Worm (Caenorhabditis elegans): ENCODE data around the gene T22B2.3.
A peak's percentile ranks its signal among the peaks of the same experiment; 100 is the strongest.

T22B2.3 gene

ce11 chrX:3952737-3953136, 35.6 kb downstream of the T22B2.3 start:
- no peak for TF ChIP-seq R02D3.7 (tag; optimal IDR thresholded peaks at IDR 0.05)
- 0 out of 2 replicates have a peak, but pooled peaks have one; percentile 34 for TF ChIP-seq ceh-20 (GFP tag; IDR thresholded peaks at IDR 0.05)
- no peak for TF ChIP-seq daf-16 (GFP tag; optimal IDR thresholded peaks at IDR 0.05)
- TF ChIP-seq daf-16 (tag; optimal IDR thresholded peaks at IDR 0.05): peak; percentile 61
- TF ChIP-seq set-16 (GFP tag; IDR thresholded peaks at IDR 0.05): no peak
- TF ChIP-seq dve-1 (tag; optimal IDR thresholded peaks at IDR 0.05; ENCODE audit: insufficient read depth): peak; percentile 82
- TF ChIP-seq unc-62 (GFP tag; optimal IDR thresholded peaks at IDR 0.05 in 1 of 2): peak in 1 of 2 experiments; percentile 85
- no peak for TF ChIP-seq unc-62 (tag; optimal IDR thresholded peaks at IDR 0.05)
- TF ChIP-seq lsy-2 (tag; optimal IDR thresholded peaks at IDR 0.05): peak in 1 of 2 experiments; percentile 3
- TF ChIP-seq lin-15B (tag; optimal IDR thresholded peaks at IDR 0.05): no peak
- peak; percentile 52 for TF ChIP-seq dmd-6 (GFP tag; IDR thresholded peaks at IDR 0.05)
- peak; percentile 94 for TF ChIP-seq php-3 (GFP tag; IDR thresholded peaks at IDR 0.05)
- TF ChIP-seq nhr-77 (tag; optimal IDR thresholded peaks at IDR 0.05): peak; percentile 32
- TF ChIP-seq nhr-41 (GFP tag; IDR thresholded peaks at IDR 0.05): no peak
- peak; percentile 48 for TF ChIP-seq hlh-11 (tag; optimal IDR thresholded peaks at IDR 0.05)
- peak; percentile 36 for TF ChIP-seq nhr-28 (tag; optimal IDR thresholded peaks at IDR 0.05)
- peak; percentile 21 for TF ChIP-seq nhr-102 (tag; optimal IDR thresholded peaks at IDR 0.05)
- TF ChIP-seq tra-1 (GFP tag; IDR thresholded peaks at IDR 0.05): 0 out of 2 replicates have a peak, but pooled peaks have one; percentile 24
- peak; percentile 41 for TF ChIP-seq pqm-1 (tag; optimal IDR thresholded peaks at IDR 0.05)

- no peak for TF ChIP-seq hlh-11 (tag; optimal IDR thresholded peaks at IDR 0.05)
- TF ChIP-seq lin-38 (GFP tag; IDR thresholded peaks at IDR 0.05): no peak
- no peak for TF ChIP-seq tra-1 (GFP tag; IDR thresholded peaks at IDR 0.05)
- peak; percentile 10 for TF ChIP-seq mep-1 (tag; optimal IDR thresholded peaks at IDR 0.05)
- peak; percentile 92 for TF ChIP-seq ces-1 (GFP tag; optimal IDR thresholded peaks at IDR 0.05)
- TF ChIP-seq lsy-2 (tag; optimal IDR thresholded peaks at IDR 0.05): no peak
- no peak for TF ChIP-seq F49E8.2 (tag; optimal IDR thresholded peaks at IDR 0.05; ENCODE audit: borderline replicate concordance)
- peak; percentile 68 for TF ChIP-seq fkh-10 (GFP tag; optimal IDR thresholded peaks at IDR 0.05)
Observed at ce11 chrX:3957475-3958204, 40.5 kb downstream of the T22B2.3 start.

ce11 chrX:3958252-3958651, 41.1 kb downstream of the T22B2.3 start, which contains the start of gene lin-18:
Gene lin-18 (plus strand): TSS chrX:3958552.
- TF ChIP-seq ctbp-1 (GFP tag; IDR thresholded peaks at IDR 0.05): no peak
- peak in 1 of 2 experiments; percentile 85 for TF ChIP-seq unc-62 (GFP tag; optimal IDR thresholded peaks at IDR 0.05 in 1 of 2)
- TF ChIP-seq unc-62 (tag; optimal IDR thresholded peaks at IDR 0.05): no peak
- TF ChIP-seq pqm-1 (tag; optimal IDR thresholded peaks at IDR 0.05): no peak

- peak; percentile 59 for TF ChIP-seq aha-1 (tag)
- no peak for TF ChIP-seq D1046.2 (GFP tag; IDR thresholded peaks at IDR 0.05)
- TF ChIP-seq dve-1 (tag; optimal IDR thresholded peaks at IDR 0.05; ENCODE audit: insufficient read depth): no peak
- no peak for TF ChIP-seq hif-1 (tag; optimal IDR thresholded peaks at IDR 0.05)
- no peak for TF ChIP-seq ztf-7 (tag; optimal IDR thresholded peaks at IDR 0.05)
- TF ChIP-seq lim-7 (GFP tag; IDR thresholded peaks at IDR 0.05): no peak
- TF ChIP-seq daf-12 (tag; optimal IDR thresholded peaks at IDR 0.05): no peak
- no peak for TF ChIP-seq hmg-1.1 (GFP tag; IDR thresholded peaks at IDR 0.05)
- TF ChIP-seq lin-38 (GFP tag; IDR thresholded peaks at IDR 0.05): no peak
- TF ChIP-seq unc-62 (GFP tag; optimal IDR thresholded peaks at IDR 0.05 in 1 of 2): peak in 1 of 2 experiments; percentile 84
- no peak for TF ChIP-seq unc-62 (tag; optimal IDR thresholded peaks at IDR 0.05)
Observed at ce11 chrX:3959221-3959620, 42.1 kb downstream of the T22B2.3 start.

- no peak for TF ChIP-seq lin-38 (GFP tag; IDR thresholded peaks at IDR 0.05)
- no peak for TF ChIP-seq spr-1 (tag; optimal IDR thresholded peaks at IDR 0.05)
- no peak for TF ChIP-seq dpl-1 (GFP tag; optimal IDR thresholded peaks at IDR 0.05)
- TF ChIP-seq aha-1 (tag): peak; percentile 22
- TF ChIP-seq zfp-2 (tag; optimal IDR thresholded peaks at IDR 0.05): no peak
- no peak for TF ChIP-seq Y105C5A.15 (GFP tag; IDR thresholded peaks at IDR 0.05)
- peak; percentile 51 for TF ChIP-seq fkh-10 (GFP tag; optimal IDR thresholded peaks at IDR 0.05)
Observed at ce11 chrX:3960345-3960744, 43.2 kb downstream of the T22B2.3 start.
